Worm (Caenorhabditis elegans) whole organism, young adult: ENCODE results near the gene B0001.4.

ENCODE experiments used
- F37B4.10 ChIP-seq: fragments of 200-800 bp; sonication (Bioruptor generic); IDR thresholded peaks from 2 replicates; pipeline ENCODE4 v1.3.6; 2022; ENCODE audit warnings: missing genetic modification characterization, missing compliant biosample characterization
- F55B11.4 ChIP-seq: sonication (generic microtip); optimal IDR thresholded peaks from 2 replicates; lab custom pipeline; 2016; ENCODE audit warnings: missing compliant biosample characterization, missing genetic modification characterization, borderline replicate concordance; ENCODE audit not compliant: insufficient read depth
- ama-1 ChIP-seq, 3 experiments: fragments of 150-350 bp in 1 of 3; sonication (generic microtip) in 2 of 3; optimal IDR thresholded peaks; 2 replicates each; lab custom pipeline; 2014 to 2018; ENCODE audit warnings: missing biosample characterization in 2 of 3, missing genetic modification characterization in 2 of 3, missing genetic modification reagents in 2 of 3
- attf-5 ChIP-seq: fragments of 200-800 bp; sonication (Bioruptor generic); optimal IDR thresholded peaks from 2 replicates; lab custom pipeline; 2018; ENCODE audit warnings: mild to moderate bottlenecking, missing genetic modification characterization, missing compliant biosample characterization
- dpff-1 ChIP-seq: sonication (generic microtip); optimal IDR thresholded peaks from 2 replicates; lab custom pipeline; 2017; ENCODE audit warnings: mild to moderate bottlenecking, missing genetic modification characterization, missing compliant biosample characterization
- dpl-1 ChIP-seq: fragments of 150-350 bp; optimal IDR thresholded peaks from 2 replicates; lab custom pipeline; 2014; ENCODE audit warnings: missing biosample characterization, missing genetic modification reagents, missing genetic modification characterization
- nfya-1 ChIP-seq: sonication (generic microtip); optimal IDR thresholded peaks from 2 replicates; lab custom pipeline; 2017; ENCODE audit warnings: antibody characterized with exemption, missing compliant biosample characterization, missing genetic modification characterization, borderline replicate concordance; ENCODE audit not compliant: insufficient read depth
- nhr-179 ChIP-seq: sonication (generic microtip); optimal IDR thresholded peaks from 2 replicates; lab custom pipeline; 2016; ENCODE audit warnings: mild to moderate bottlenecking, missing genetic modification characterization, missing compliant biosample characterization
- snpc-1.1 ChIP-seq: sonication (generic microtip); optimal IDR thresholded peaks from 2 replicates; lab custom pipeline; 2017; ENCODE audit warnings: missing genetic modification characterization, mild to moderate bottlenecking, missing compliant biosample characterization, antibody characterized with exemption, moderate library complexity, missing genotype, missing genetic modification reagents; ENCODE audit not compliant: insufficient read depth
- snpc-4 ChIP-seq, 5 experiments: fragments of 150-350 bp in 1 of 5; sonication (generic microtip) in 4 of 5; optimal IDR thresholded peaks; 2 replicates each; lab custom pipeline; 2014 to 2018; ENCODE audit warnings: missing genetic modification characterization in 5 of 5, missing biosample characterization in 3 of 5, antibody characterized with exemption in 2 of 5, mild to moderate bottlenecking in 2 of 5, missing compliant biosample characterization in 2 of 5, missing genotype in 2 of 5, moderate library complexity in 2 of 5, missing genetic modification reagents in 1 of 5
- sptf-2 ChIP-seq: fragments of 200-800 bp; sonication (Bioruptor generic); optimal IDR thresholded peaks from 2 replicates; lab custom pipeline; 2018; ENCODE audit warnings: mild to moderate bottlenecking, missing genetic modification characterization, missing compliant biosample characterization
- tbp1 ChIP-seq: fragments of 200-800 bp; sonication (Bioruptor generic); optimal IDR thresholded peaks from 2 replicates; lab custom pipeline; 2018; ENCODE audit warnings: mild to moderate bottlenecking, missing genetic modification characterization, missing compliant biosample characterization
- unc-62 ChIP-seq: fragments of 150-350 bp; optimal IDR thresholded peaks from 2 replicates; lab custom pipeline; 2014; ENCODE audit warnings: missing biosample characterization, missing genetic modification reagents, missing genetic modification characterization
- ztf-25 ChIP-seq: fragments of 200-800 bp; sonication (Bioruptor generic); IDR thresholded peaks from 2 replicates; pipeline ENCODE4 v1.3.6; 2022; ENCODE audit warnings: missing genetic modification reagents, missing genetic modification characterization, missing compliant biosample characterization

DNA sequence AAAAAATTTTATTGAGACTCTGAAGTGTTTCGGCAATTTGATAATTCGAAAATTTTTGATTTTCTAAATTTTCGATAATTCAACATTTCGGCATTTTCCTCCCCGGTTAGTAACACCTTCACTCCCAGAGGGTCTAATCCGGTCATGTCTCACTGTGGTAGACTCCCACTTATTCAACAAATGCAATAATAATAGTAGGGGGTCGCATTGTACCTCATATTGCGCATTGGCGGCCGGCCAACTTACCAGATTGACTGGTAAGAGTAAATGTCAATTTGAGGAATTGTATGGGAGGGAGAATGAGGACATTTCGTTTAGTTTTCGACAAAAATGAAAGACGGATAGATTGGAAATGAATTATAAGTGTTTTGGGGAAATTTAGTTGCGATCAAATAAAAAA, 4.2 kb downstream of the B0001.4 start:
- no peak for TF ChIP-seq nfya-1 (tag; lab: Kevin White, UChicago)
- no peak for TF ChIP-seq ama-1 (optimal IDR thresholded peaks at IDR 0.05; lab: Kevin White, UChicago)
- TF ChIP-seq ama-1 (GFP tag; optimal IDR thresholded peaks at IDR 0.05; lab: Kevin White, UChicago), result no peak
- no peak for TF ChIP-seq unc-62 (GFP tag; lab: Kevin White, UChicago)
- TF ChIP-seq nhr-179 (tag; lab: Kevin White, UChicago), result no peak
- no peak for TF ChIP-seq snpc-4 (GFP tag; optimal IDR thresholded peaks at IDR 0.05; lab: Kevin White, UChicago)
- no peak for TF ChIP-seq snpc-4 (tag; optimal IDR thresholded peaks at IDR 0.05; lab: Kevin White, UChicago)
- TF ChIP-seq dpl-1 (GFP tag; lab: Kevin White, UChicago), result no peak
- no peak for TF ChIP-seq dpff-1 (tag; lab: Kevin White, UChicago)
- no peak for TF ChIP-seq F37B4.10 (GFP tag; lab: Robert Waterston, UW)
- TF ChIP-seq F55B11.4, result no peak
- no peak for TF ChIP-seq sptf-2 (GFP tag; lab: Kevin White, UChicago)
- no peak for TF ChIP-seq attf-5 (GFP tag; lab: Kevin White, UChicago)
- no peak for TF ChIP-seq tbp1 (GFP tag; lab: Kevin White, UChicago)
- TF ChIP-seq ztf-25, result no peak
- no peak for TF ChIP-seq snpc-1.1 (tag; lab: Kevin White, UChicago)
